Fruit fly (Drosophila melanogaster): ENCODE results near the gene MBD-R2.

DNA sequence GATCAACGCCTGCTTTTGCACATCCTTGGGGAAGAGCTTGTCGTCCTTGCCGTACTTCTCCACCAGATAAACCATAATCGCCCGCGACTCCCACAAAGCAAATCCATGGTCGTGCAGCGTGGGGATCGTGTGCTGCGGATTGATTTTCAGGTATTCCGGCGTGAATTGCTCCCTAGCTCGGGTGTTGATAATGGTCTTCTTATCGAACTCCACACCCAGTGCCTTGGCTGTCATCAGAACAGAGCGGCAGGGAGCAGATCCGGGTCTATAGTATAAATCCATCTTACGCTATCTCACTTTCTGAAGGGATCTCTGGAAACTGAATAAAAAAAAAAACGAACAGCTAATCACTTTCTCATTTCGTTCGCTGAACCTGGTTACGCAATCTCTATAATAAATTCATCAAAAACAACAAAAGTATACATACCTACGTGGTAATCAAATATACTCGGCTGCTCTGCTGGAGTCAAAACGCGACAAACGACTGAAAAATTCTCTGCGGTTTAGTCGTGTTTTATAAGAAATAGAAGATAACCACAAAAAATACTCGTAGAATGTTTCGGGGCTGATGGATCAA lies 9.3 kb upstream of the MBD-R2 start, which contains the start of gene GstD10:
- TF ChIP-seq CG34406 (GFP tag; optimal IDR thresholded peaks at IDR 0.05) = no peak
- TF ChIP-seq Hr4 (GFP tag; optimal IDR thresholded peaks at IDR 0.05) = no peak
- TF ChIP-seq acj6 (GFP tag; optimal IDR thresholded peaks at IDR 0.05) = no peak
- TF ChIP-seq achi (GFP tag; optimal IDR thresholded peaks at IDR 0.05) = no peak
- no peak for TF ChIP-seq Ets96B (tag; optimal IDR thresholded peaks at IDR 0.05)
- no peak for TF ChIP-seq CG8119 (GFP tag; IDR thresholded peaks at IDR 0.05)
- TF ChIP-seq Blimp-1 (GFP tag; optimal IDR thresholded peaks at IDR 0.05) = no peak
- no peak for TF ChIP-seq salr (GFP tag; optimal IDR thresholded peaks at IDR 0.05)
- TF ChIP-seq dsx (GFP tag; optimal IDR thresholded peaks at IDR 0.05; ENCODE audit: poor library complexity, severe bottlenecking) = no peak
- no peak for TF ChIP-seq Eip93F (GFP tag; optimal IDR thresholded peaks at IDR 0.05)
- TF ChIP-seq CG7368 (GFP tag; optimal IDR thresholded peaks at IDR 0.05) = no peak

Data from whole organism, prepupa.